Worm (Caenorhabditis elegans) whole organism, L1 larva: Measurements from ENCODE around the gene cnc-9.

Experiments
- F16B12.6 ChIP-seq: fragments of 150-350 bp; optimal IDR thresholded peaks from 2 replicates; lab custom pipeline; 2014; ENCODE audit warnings: missing biosample characterization, missing genetic modification characterization
- Y116A8C.19 ChIP-seq: sonication (generic microtip); optimal IDR thresholded peaks from 2 replicates; lab custom pipeline; 2016; ENCODE audit warnings: missing compliant biosample characterization, missing genetic modification characterization, borderline replicate concordance
- alr-1 ChIP-seq: fragments of 200-800 bp; sonication (Bioruptor generic); optimal IDR thresholded peaks from 2 replicates; lab custom pipeline; 2018; ENCODE audit warnings: borderline replicate concordance, mild to moderate bottlenecking, missing genetic modification characterization, missing compliant biosample characterization
- ama-1 ChIP-seq: fragments of 150-350 bp; optimal IDR thresholded peaks from 2 replicates; lab custom pipeline; 2014
- blmp-1 ChIP-seq: fragments of 150-350 bp; optimal IDR thresholded peaks from 2 replicates; lab custom pipeline; 2014; ENCODE audit warnings: missing biosample characterization, missing genetic modification characterization
- ceh-82 ChIP-seq, 3 experiments: fragments of 150-350 bp in 1 of 3; sonication (generic microtip) in 2 of 3; optimal IDR thresholded peaks; 2 replicates each; lab custom pipeline; 2014 to 2017; ENCODE audit warnings: missing biosample characterization in 3 of 3, missing genetic modification characterization in 3 of 3
- ceh-88 ChIP-seq: fragments of 200-800 bp; sonication (Bioruptor generic); IDR thresholded peaks from 2 replicates; pipeline ENCODE4 v1.3.6; 2022; ENCODE audit warnings: missing genetic modification characterization, missing compliant biosample characterization
- ceh-90 ChIP-seq: sonication (generic microtip); optimal IDR thresholded peaks from 2 replicates; lab custom pipeline; 2016; ENCODE audit warnings: missing genetic modification characterization, missing compliant biosample characterization
- ces-1 ChIP-seq: fragments of 150-350 bp; optimal IDR thresholded peaks from 2 replicates; lab custom pipeline; 2014; ENCODE audit warnings: missing biosample characterization, missing genetic modification reagents, missing genetic modification characterization
- efl-1 ChIP-seq, 4 experiments: fragments of 150-350 bp; optimal IDR thresholded peaks in 3 of 4; peaks in 1 of 4; 1 replicate in 1 of 4; 2 replicates in 3 of 4; lab custom pipeline; 2014; ENCODE audit warnings: missing biosample characterization in 2 of 4, missing genetic modification characterization in 2 of 4, missing genetic modification reagents in 2 of 4
- efl-3 ChIP-seq: fragments of 200-800 bp; sonication (Bioruptor generic); optimal IDR thresholded peaks from 2 replicates; lab custom pipeline; 2018; ENCODE audit warnings: mild to moderate bottlenecking, missing genetic modification characterization, missing compliant biosample characterization
- egl-13 ChIP-seq: sonication (generic microtip); optimal IDR thresholded peaks from 2 replicates; lab custom pipeline; 2016; ENCODE audit warnings: missing genotype, missing genetic modification reagents, missing genetic modification characterization, missing compliant biosample characterization
- ets-5 ChIP-seq: fragments of 200-800 bp; sonication (Bioruptor generic); IDR thresholded peaks from 2 replicates; pipeline ENCODE4 v1.3.6; 2022; ENCODE audit warnings: missing genetic modification characterization, missing compliant biosample characterization
- fkh-10 ChIP-seq: sonication (generic microtip); optimal IDR thresholded peaks from 2 replicates; lab custom pipeline; 2017; ENCODE audit warnings: missing biosample characterization, missing genetic modification reagents, missing genetic modification characterization
- fkh-4 ChIP-seq: sonication (generic microtip); optimal IDR thresholded peaks from 2 replicates; lab custom pipeline; 2016; ENCODE audit warnings: missing compliant biosample characterization, missing genetic modification characterization, borderline replicate concordance
- fkh-8 ChIP-seq: sonication (generic microtip); optimal IDR thresholded peaks from 2 replicates; lab custom pipeline; 2016; ENCODE audit warnings: mild to moderate bottlenecking, missing genetic modification characterization, missing compliant biosample characterization
- hlh-17 ChIP-seq: fragments of 200-800 bp; sonication (Bioruptor generic); optimal IDR thresholded peaks from 2 replicates; lab custom pipeline; 2018; ENCODE audit warnings: missing genetic modification characterization, mild to moderate bottlenecking, missing compliant biosample characterization, moderate library complexity, borderline replicate concordance
- lin-35 ChIP-seq, 2 experiments: fragments of 150-350 bp; optimal IDR thresholded peaks; 2 replicates each; lab custom pipeline; 2014; ENCODE audit warnings: missing biosample characterization in 2 of 2, missing genetic modification characterization in 2 of 2, missing genetic modification reagents in 2 of 2
- lsy-2 ChIP-seq, 2 experiments: fragments of 150-350 bp; optimal IDR thresholded peaks; 2 replicates each; lab custom pipeline; 2014; ENCODE audit warnings: missing biosample characterization in 2 of 2, missing genetic modification characterization in 2 of 2
- mep-1 ChIP-seq: fragments of 150-350 bp; optimal IDR thresholded peaks from 2 replicates; lab custom pipeline; 2014; ENCODE audit warnings: missing biosample characterization, missing genetic modification characterization
- nhr-11 ChIP-seq: fragments of 150-350 bp; optimal IDR thresholded peaks from 2 replicates; lab custom pipeline; 2014; ENCODE audit warnings: missing biosample characterization, missing genetic modification characterization
- nhr-20 ChIP-seq: sonication (generic microtip); optimal IDR thresholded peaks from 2 replicates; lab custom pipeline; 2016; ENCODE audit warnings: mild to moderate bottlenecking, missing genetic modification characterization, missing compliant biosample characterization
- nhr-237 ChIP-seq: fragments of 150-350 bp; optimal IDR thresholded peaks from 2 replicates; lab custom pipeline; 2014; ENCODE audit warnings: missing biosample characterization, missing genetic modification characterization
- nhr-28 ChIP-seq: fragments of 150-350 bp; optimal IDR thresholded peaks from 2 replicates; lab custom pipeline; 2014; ENCODE audit warnings: missing biosample characterization, missing genetic modification characterization
- nhr-47 ChIP-seq: sonication (generic microtip); optimal IDR thresholded peaks from 2 replicates; lab custom pipeline; 2016; ENCODE audit warnings: mild to moderate bottlenecking, missing genetic modification characterization, moderate library complexity, missing compliant biosample characterization
- nhr-76 ChIP-seq: sonication (generic microtip); optimal IDR thresholded peaks from 2 replicates; lab custom pipeline; 2017; ENCODE audit warnings: missing biosample characterization, missing genetic modification characterization
- nhr-77 ChIP-seq: fragments of 150-350 bp; optimal IDR thresholded peaks from 2 replicates; lab custom pipeline; 2014; ENCODE audit warnings: missing biosample characterization, missing genetic modification characterization
- nhr-90 ChIP-seq: sonication (generic microtip); optimal IDR thresholded peaks from 2 replicates; lab custom pipeline; 2016; ENCODE audit warnings: mild to moderate bottlenecking, missing genetic modification characterization, missing compliant biosample characterization; ENCODE audit not compliant: poor library complexity
- skn-1 ChIP-seq: fragments of 150-350 bp; optimal IDR thresholded peaks from 2 replicates; lab custom pipeline; 2014; ENCODE audit warnings: missing biosample characterization, missing genetic modification characterization
- snpc-4 ChIP-seq: fragments of 150-350 bp; optimal IDR thresholded peaks from 2 replicates; lab custom pipeline; 2014; ENCODE audit warnings: missing biosample characterization, missing genetic modification characterization
- sptf-1 ChIP-seq: fragments of 150-350 bp; optimal IDR thresholded peaks from 2 replicates; lab custom pipeline; 2014; ENCODE audit warnings: missing biosample characterization, missing genetic modification characterization
- sup-37 ChIP-seq: fragments of 200-800 bp; sonication (Bioruptor generic); optimal IDR thresholded peaks from 2 replicates; lab custom pipeline; 2018; ENCODE audit warnings: mild to moderate bottlenecking, missing genetic modification characterization, missing compliant biosample characterization
- swsn-7 ChIP-seq: sonication (generic microtip); optimal IDR thresholded peaks from 2 replicates; lab custom pipeline; 2016; ENCODE audit warnings: missing genetic modification characterization, missing compliant biosample characterization
- tbx-2 ChIP-seq: sonication (generic microtip); optimal IDR thresholded peaks from 2 replicates; lab custom pipeline; 2016; ENCODE audit warnings: missing genetic modification characterization, missing compliant biosample characterization
- tlp-1 ChIP-seq: fragments of 150-350 bp; optimal IDR thresholded peaks from 2 replicates; lab custom pipeline; 2014; ENCODE audit warnings: missing biosample characterization, missing genetic modification characterization
- vab-15 ChIP-seq: sonication (generic microtip); optimal IDR thresholded peaks from 2 replicates; lab custom pipeline; 2017; ENCODE audit warnings: missing genotype, mild to moderate bottlenecking, missing genetic modification characterization, missing compliant biosample characterization
- zag-1 ChIP-seq: fragments of 150-350 bp; optimal IDR thresholded peaks from 2 replicates; lab custom pipeline; 2014; ENCODE audit warnings: missing biosample characterization, missing genetic modification characterization
- zip-4 ChIP-seq: fragments of 200-800 bp; sonication (Bioruptor generic); optimal IDR thresholded peaks from 2 replicates; lab custom pipeline; 2018; ENCODE audit warnings: mild to moderate bottlenecking, missing genetic modification characterization, moderate library complexity, missing compliant biosample characterization

The cnc-9 gene

DNA sequence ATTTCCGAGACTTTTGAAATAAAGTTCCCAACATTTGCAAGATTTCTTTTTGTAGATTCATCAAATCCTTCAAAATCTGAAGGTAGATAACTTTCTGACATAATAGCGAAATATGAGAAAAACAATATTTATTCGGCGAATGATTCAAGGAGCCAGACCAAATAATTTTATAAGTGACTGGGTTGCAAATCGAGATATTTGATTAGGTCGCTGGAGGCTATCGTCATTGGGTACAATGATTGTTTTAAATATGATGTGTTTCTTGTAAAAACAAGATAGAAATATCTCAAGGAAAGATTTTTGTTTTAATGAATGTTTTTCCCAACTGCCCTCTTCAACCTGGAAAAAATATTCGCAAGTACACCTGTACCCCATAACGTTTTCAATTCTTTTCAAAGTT, 28.9 kb upstream of the cnc-9 start, which contains the start of gene srw-69:
srw-69 (minus strand) TSS at position 101 of the 400 bp plus-strand sequence.
- TF ChIP-seq fkh-8 (tag; lab: Kevin White, UChicago) (no peak), hlh-17 (GFP tag; lab: Kevin White, UChicago) (no peak), efl-1 (optimal IDR thresholded peaks at IDR 0.05; lab: Kevin White, UChicago) (no peak), efl-1 (GFP tag; optimal IDR thresholded peaks at IDR 0.05 in 1 of 2; lab: Kevin White, UChicago) (no peak), tbx-2 (tag; lab: Kevin White, UChicago) (no peak), ces-1 (GFP tag; lab: Kevin White, UChicago) (no peak), zip-4 (no peak), ets-5 (GFP tag; lab: Robert Waterston, UW) (no peak), vab-15 (tag; lab: Kevin White, UChicago) (no peak), nhr-28 (tag; lab: Kevin White, UChicago) (no peak), skn-1 (tag; lab: Kevin White, UChicago) (no peak), fkh-10 (GFP tag; lab: Kevin White, UChicago) (no peak)

DNA sequence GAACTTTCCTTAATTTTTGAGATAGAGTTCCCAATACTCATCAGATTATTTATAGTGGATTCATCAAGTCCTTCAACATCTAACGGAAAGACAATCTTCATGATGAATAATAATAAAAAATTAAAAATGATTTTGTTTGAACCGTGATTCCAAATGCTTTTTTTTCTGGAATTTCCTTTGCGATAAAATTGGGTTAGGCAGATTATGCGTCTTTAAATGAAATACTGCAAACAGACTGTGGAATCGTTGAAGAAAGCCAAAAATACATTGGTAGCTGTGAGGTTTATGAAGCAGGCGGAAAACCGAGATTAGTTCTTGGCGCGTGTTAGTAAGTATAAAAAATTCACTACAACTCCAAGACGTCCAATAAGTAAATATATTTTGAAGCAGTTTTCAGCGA, 26.6 kb upstream of the cnc-9 start, which contains the start of gene srw-68:
srw-68 (minus strand) TSS at position 101 of the 400 bp plus-strand sequence.
- no peak for TF ChIP-seq nhr-47 (tag; lab: Kevin White, UChicago)
- no peak for TF ChIP-seq lsy-2 (tag; optimal IDR thresholded peaks at IDR 0.05; lab: Kevin White, UChicago)
- TF ChIP-seq nhr-20 (tag; lab: Kevin White, UChicago), result no peak
- TF ChIP-seq nhr-11 (tag; lab: Kevin White, UChicago), result no peak
- no peak for TF ChIP-seq alr-1 (tag; lab: Kevin White, UChicago)
- TF ChIP-seq sup-37, result no peak
- no peak for TF ChIP-seq F16B12.6 (tag; lab: Kevin White, UChicago)
- TF ChIP-seq blmp-1 (tag; lab: Kevin White, UChicago), result no peak
- TF ChIP-seq tlp-1 (tag; lab: Kevin White, UChicago), result no peak
- no peak for TF ChIP-seq ceh-90 (tag; lab: Kevin White, UChicago)
- TF ChIP-seq efl-3 (GFP tag; lab: Kevin White, UChicago), result no peak
- no peak for TF ChIP-seq snpc-4 (tag; lab: Kevin White, UChicago)
- TF ChIP-seq nhr-77 (tag; lab: Kevin White, UChicago), result no peak

DNA sequence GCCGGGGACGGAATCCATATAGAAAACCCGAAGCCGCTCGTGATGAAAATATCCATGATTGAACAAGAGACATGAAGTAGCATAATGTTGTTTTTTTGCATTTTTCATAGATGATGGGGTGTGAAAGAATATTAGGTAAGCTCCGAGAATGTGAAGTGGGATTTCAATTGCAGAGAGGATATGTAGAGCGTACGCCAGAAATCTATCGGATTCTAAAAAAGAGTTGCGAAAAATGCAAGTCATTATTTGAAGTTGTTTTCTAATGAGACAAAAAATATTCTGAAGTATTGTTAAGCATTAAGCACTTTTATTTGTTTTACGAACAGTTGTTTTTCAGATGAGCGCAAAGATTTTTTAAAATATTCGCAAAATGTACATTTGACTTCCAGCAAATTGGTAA, 24.3 kb upstream of the cnc-9 start, which contains the start of gene F18E3.10:
F18E3.10 (minus strand) TSS at position 101 of the 400 bp plus-strand sequence.
- TF ChIP-seq zag-1 (no peak), sptf-1 (no peak), ceh-88 (no peak), ama-1 (no peak), lin-35 (GFP tag; optimal IDR thresholded peaks at IDR 0.05; lab: Kevin White, UChicago) (no peak), efl-3 (GFP tag; lab: Kevin White, UChicago) (no peak), nhr-76 (tag; lab: Kevin White, UChicago) (no peak), ceh-82 (tag; optimal IDR thresholded peaks at IDR 0.05; lab: Kevin White, UChicago) (no peak), nhr-90 (tag; lab: Kevin White, UChicago) (no peak), ceh-90 (tag; lab: Kevin White, UChicago) (no peak), F16B12.6 (tag; lab: Kevin White, UChicago) (no peak), Y116A8C.19 (tag; lab: Kevin White, UChicago) (no peak), fkh-4 (tag; lab: Kevin White, UChicago) (no peak), egl-13 (tag; lab: Kevin White, UChicago) (no peak), zip-4 (no peak), nhr-28 (tag; lab: Kevin White, UChicago) (no peak), mep-1 (tag; lab: Kevin White, UChicago) (no peak), swsn-7 (tag; lab: Kevin White, UChicago) (no peak), nhr-237 (no peak)
